Worm (Caenorhabditis elegans) whole organism, L1 larva: ENCODE data around the gene srw-97.

Experiments used
- C16A3.4 ChIP-seq: fragments of 150-350 bp; optimal IDR thresholded peaks from 2 replicates; lab custom pipeline; 2014; ENCODE audit warnings: missing biosample characterization, missing genetic modification characterization
- F16B12.6 ChIP-seq: fragments of 150-350 bp; optimal IDR thresholded peaks from 2 replicates; lab custom pipeline; 2014; ENCODE audit warnings: missing biosample characterization, missing genetic modification characterization
- ceh-82 ChIP-seq, 3 experiments: fragments of 150-350 bp in 1 of 3; sonication (generic microtip) in 2 of 3; optimal IDR thresholded peaks; 2 replicates each; lab custom pipeline; 2014 to 2017; ENCODE audit warnings: missing biosample characterization in 3 of 3, missing genetic modification characterization in 3 of 3
- dpl-1 ChIP-seq, 3 experiments: fragments of 150-350 bp in 2 of 3; sonication (generic microtip) in 1 of 3; optimal IDR thresholded peaks; 2 replicates each; lab custom pipeline; 2014 to 2017; ENCODE audit warnings: missing biosample characterization in 3 of 3, missing genetic modification characterization in 3 of 3, missing genetic modification reagents in 3 of 3
- efl-1 ChIP-seq, 4 experiments: fragments of 150-350 bp; optimal IDR thresholded peaks in 3 of 4; peaks in 1 of 4; 1 replicate in 1 of 4; 2 replicates in 3 of 4; lab custom pipeline; 2014; ENCODE audit warnings: missing biosample characterization in 2 of 4, missing genetic modification characterization in 2 of 4, missing genetic modification reagents in 2 of 4
- elt-2 ChIP-seq: sonication (generic microtip); optimal IDR thresholded peaks from 2 replicates; lab custom pipeline; 2016; ENCODE audit warnings: missing genetic modification characterization, mild to moderate bottlenecking, inconsistent platforms, missing compliant biosample characterization, missing genetic modification reagents
- ets-5 ChIP-seq: fragments of 200-800 bp; sonication (Bioruptor generic); IDR thresholded peaks from 2 replicates; pipeline ENCODE4 v1.3.6; 2022; ENCODE audit warnings: missing genetic modification characterization, missing compliant biosample characterization
- fos-1 ChIP-seq: fragments of 150-350 bp; optimal IDR thresholded peaks from 2 replicates; lab custom pipeline; 2014; ENCODE audit warnings: missing biosample characterization, missing genetic modification characterization
- hlh-17 ChIP-seq: fragments of 200-800 bp; sonication (Bioruptor generic); optimal IDR thresholded peaks from 2 replicates; lab custom pipeline; 2018; ENCODE audit warnings: missing genetic modification characterization, mild to moderate bottlenecking, missing compliant biosample characterization, moderate library complexity, borderline replicate concordance
- lin-14 ChIP-seq: fragments of 200-800 bp; sonication (Bioruptor generic); optimal IDR thresholded peaks from 2 replicates; lab custom pipeline; 2018; ENCODE audit warnings: mild to moderate bottlenecking, missing genetic modification characterization, moderate library complexity, missing compliant biosample characterization
- lin-35 ChIP-seq, 2 experiments: fragments of 150-350 bp; optimal IDR thresholded peaks; 2 replicates each; lab custom pipeline; 2014; ENCODE audit warnings: missing biosample characterization in 2 of 2, missing genetic modification characterization in 2 of 2, missing genetic modification reagents in 2 of 2
- lsy-2 ChIP-seq, 2 experiments: fragments of 150-350 bp; optimal IDR thresholded peaks; 2 replicates each; lab custom pipeline; 2014; ENCODE audit warnings: missing biosample characterization in 2 of 2, missing genetic modification characterization in 2 of 2
- mdl-1 ChIP-seq, 2 experiments: fragments of 150-350 bp; optimal IDR thresholded peaks; 2 replicates each; lab custom pipeline; 2014 to 2017; ENCODE audit warnings: missing biosample characterization in 2 of 2, missing genetic modification characterization in 2 of 2, inconsistent platforms in 1 of 2
- mep-1 ChIP-seq: fragments of 150-350 bp; optimal IDR thresholded peaks from 2 replicates; lab custom pipeline; 2014; ENCODE audit warnings: missing biosample characterization, missing genetic modification characterization
- nhr-12 ChIP-seq: sonication (generic microtip); optimal IDR thresholded peaks from 2 replicates; lab custom pipeline; 2017; ENCODE audit warnings: missing biosample characterization, missing genetic modification characterization
- nhr-20 ChIP-seq: sonication (generic microtip); optimal IDR thresholded peaks from 2 replicates; lab custom pipeline; 2016; ENCODE audit warnings: mild to moderate bottlenecking, missing genetic modification characterization, missing compliant biosample characterization
- nhr-237 ChIP-seq: fragments of 150-350 bp; optimal IDR thresholded peaks from 2 replicates; lab custom pipeline; 2014; ENCODE audit warnings: missing biosample characterization, missing genetic modification characterization
- nhr-76 ChIP-seq: sonication (generic microtip); optimal IDR thresholded peaks from 2 replicates; lab custom pipeline; 2017; ENCODE audit warnings: missing biosample characterization, missing genetic modification characterization
- nhr-84 ChIP-seq: sonication (generic microtip); optimal IDR thresholded peaks from 2 replicates; lab custom pipeline; 2017; ENCODE audit warnings: missing biosample characterization, missing genetic modification characterization
- nhr-85 ChIP-seq: sonication (generic microtip); peaks from one replicate; lab custom pipeline; 2016; ENCODE audit warnings: missing genetic modification characterization, inconsistent platforms, missing compliant biosample characterization
- nhr-90 ChIP-seq: sonication (generic microtip); optimal IDR thresholded peaks from 2 replicates; lab custom pipeline; 2016; ENCODE audit warnings: mild to moderate bottlenecking, missing genetic modification characterization, missing compliant biosample characterization; ENCODE audit not compliant: poor library complexity
- pax-3 ChIP-seq: fragments of 200-800 bp; sonication (Bioruptor generic); optimal IDR thresholded peaks from 2 replicates; lab custom pipeline; 2018; ENCODE audit warnings: mild to moderate bottlenecking, missing genetic modification characterization, moderate library complexity, missing compliant biosample characterization
- rnt-1 ChIP-seq: sonication (generic microtip); optimal IDR thresholded peaks from 2 replicates; lab custom pipeline; 2016; ENCODE audit warnings: mild to moderate bottlenecking, missing genetic modification characterization, moderate library complexity, missing compliant biosample characterization
- snpc-4 ChIP-seq: fragments of 150-350 bp; optimal IDR thresholded peaks from 2 replicates; lab custom pipeline; 2014; ENCODE audit warnings: missing biosample characterization, missing genetic modification characterization
- snu-23 ChIP-seq: sonication (generic microtip); optimal IDR thresholded peaks from 2 replicates; lab custom pipeline; 2016; ENCODE audit warnings: missing genetic modification characterization, missing compliant biosample characterization
- sox-4 ChIP-seq: sonication (generic microtip); optimal IDR thresholded peaks from 2 replicates; lab custom pipeline; 2016; ENCODE audit warnings: missing genetic modification characterization, missing compliant biosample characterization
- sup-37 ChIP-seq: fragments of 200-800 bp; sonication (Bioruptor generic); optimal IDR thresholded peaks from 2 replicates; lab custom pipeline; 2018; ENCODE audit warnings: mild to moderate bottlenecking, missing genetic modification characterization, missing compliant biosample characterization
- unc-86 ChIP-seq: sonication (generic microtip); optimal IDR thresholded peaks from 2 replicates; lab custom pipeline; 2016; ENCODE audit warnings: missing genetic modification characterization, missing compliant biosample characterization
- vab-15 ChIP-seq: sonication (generic microtip); optimal IDR thresholded peaks from 2 replicates; lab custom pipeline; 2017; ENCODE audit warnings: missing genotype, mild to moderate bottlenecking, missing genetic modification characterization, missing compliant biosample characterization
- xbp-1 ChIP-seq: sonication (generic microtip); optimal IDR thresholded peaks from 2 replicates; lab custom pipeline; 2016; ENCODE audit warnings: missing genetic modification characterization, missing compliant biosample characterization
- zag-1 ChIP-seq: fragments of 150-350 bp; optimal IDR thresholded peaks from 2 replicates; lab custom pipeline; 2014; ENCODE audit warnings: missing biosample characterization, missing genetic modification characterization
- zip-4 ChIP-seq: fragments of 200-800 bp; sonication (Bioruptor generic); optimal IDR thresholded peaks from 2 replicates; lab custom pipeline; 2018; ENCODE audit warnings: mild to moderate bottlenecking, missing genetic modification characterization, moderate library complexity, missing compliant biosample characterization
- ztf-4 ChIP-seq: fragments of 150-350 bp; optimal IDR thresholded peaks from 2 replicates; lab custom pipeline; 2014; ENCODE audit warnings: missing biosample characterization, missing genetic modification characterization

Gene srw-97

DNA sequence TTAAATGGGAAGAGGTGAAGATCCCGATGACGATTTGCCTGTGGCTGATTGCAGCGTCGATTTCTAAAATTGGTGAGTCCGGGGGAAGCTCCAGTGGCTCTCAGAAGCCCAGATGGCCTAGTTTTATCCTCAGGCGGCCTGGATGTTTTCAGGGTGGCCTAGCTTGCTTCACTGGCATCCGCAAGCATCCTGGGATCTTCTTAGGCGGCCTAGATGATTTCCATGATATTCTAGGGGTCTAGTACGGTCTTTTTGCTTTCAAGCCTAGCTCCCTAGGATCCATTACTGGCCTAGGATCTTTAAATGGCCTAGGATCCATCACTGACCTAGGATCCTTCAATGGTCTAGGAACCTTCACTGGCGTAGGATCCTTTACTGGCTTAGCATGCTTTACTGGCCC lies 2.2 kb upstream of the srw-97 start:
- TF ChIP-seq nhr-237 (tag; lab: Kevin White, UChicago) (no peak), xbp-1 (tag; lab: Kevin White, UChicago) (no peak), efl-1 (optimal IDR thresholded peaks at IDR 0.05; lab: Kevin White, UChicago) (no peak), efl-1 (GFP tag; optimal IDR thresholded peaks at IDR 0.05 in 1 of 2; lab: Kevin White, UChicago) (peak in 1 of 2 experiments; percentile 23), snpc-4 (tag; lab: Kevin White, UChicago) (no peak)

DNA sequence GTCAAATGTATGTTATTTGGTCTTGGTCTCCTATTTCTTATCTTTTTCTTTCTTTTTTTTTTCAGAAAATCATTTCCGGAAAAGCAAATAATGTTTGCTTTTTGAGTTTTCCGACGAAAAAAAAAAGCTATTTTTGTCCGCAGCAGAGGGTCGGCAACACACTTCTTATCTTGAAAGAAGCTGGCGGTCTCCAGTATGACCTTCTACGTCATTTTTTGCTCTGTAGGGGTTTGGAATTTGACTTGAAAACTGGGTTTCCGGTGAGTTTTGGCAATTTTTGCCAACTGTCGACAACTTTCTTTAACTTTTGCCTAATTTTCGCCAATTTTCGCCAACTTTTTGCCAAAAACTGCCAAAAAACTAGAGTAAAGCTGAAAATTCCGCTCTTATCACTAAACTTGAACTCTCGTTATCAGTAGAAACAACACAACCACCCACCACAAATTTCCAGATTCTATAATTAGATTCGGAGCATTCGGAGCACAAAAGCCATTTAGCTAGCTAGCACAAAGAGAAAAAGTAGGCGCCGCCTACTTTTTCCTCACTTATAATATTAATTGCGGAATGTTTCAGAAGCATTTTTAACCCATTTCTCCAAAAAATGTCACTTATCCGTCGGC lies 1.6 kb upstream of the srw-97 start, which contains the start of gene nhx-6:
nhx-6 (plus strand) TSS at position 570 of the 620 bp plus-strand sequence.
- TF ChIP-seq elt-2 (tag; lab: Kevin White, UChicago), result peak; percentile 77
- no peak for TF ChIP-seq nhr-20 (tag; lab: Kevin White, UChicago)

DNA sequence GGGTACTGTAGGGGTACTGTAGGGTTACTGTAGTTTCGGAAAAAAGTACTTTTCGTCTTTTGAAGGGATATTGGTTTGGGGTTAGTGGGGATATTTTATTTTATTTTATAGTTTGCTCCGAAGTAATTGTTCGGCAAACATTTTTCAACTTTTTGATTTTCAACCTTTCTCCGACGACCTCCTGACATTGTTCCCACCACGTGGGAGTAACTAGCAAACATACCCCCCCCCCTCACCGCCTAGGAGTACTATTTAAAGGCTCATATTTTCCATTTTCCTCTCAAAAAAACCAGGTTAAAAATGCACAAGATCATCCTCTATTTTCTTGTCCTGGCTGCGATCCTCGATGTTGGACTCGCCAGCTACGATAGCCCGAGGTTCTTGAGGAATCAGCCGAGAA lies 2.8 kb downstream of the srw-97 start, which contains the start of gene srlf-29:
srlf-29 (plus strand) TSS at position 301 of the 400 bp plus-strand sequence.
- TF ChIP-seq sup-37 (GFP tag; lab: Kevin White, UChicago) (no peak), snu-23 (GFP tag; lab: Kevin White, UChicago) (no peak), nhr-12 (tag; lab: Kevin White, UChicago) (no peak), zip-4 (no peak), ets-5 (GFP tag; lab: Robert Waterston, UW) (no peak), nhr-90 (tag; lab: Kevin White, UChicago) (no peak), zag-1 (no peak), ztf-4 (tag; lab: Kevin White, UChicago) (no peak), hlh-17 (no peak), dpl-1 (GFP tag; optimal IDR thresholded peaks at IDR 0.05; lab: Kevin White, UChicago) (no peak), nhr-84 (tag; lab: Kevin White, UChicago) (no peak), C16A3.4 (tag; lab: Kevin White, UChicago) (no peak), pax-3 (no peak)
- TF ChIP-seq, all 84 proteins: peak for 0

DNA sequence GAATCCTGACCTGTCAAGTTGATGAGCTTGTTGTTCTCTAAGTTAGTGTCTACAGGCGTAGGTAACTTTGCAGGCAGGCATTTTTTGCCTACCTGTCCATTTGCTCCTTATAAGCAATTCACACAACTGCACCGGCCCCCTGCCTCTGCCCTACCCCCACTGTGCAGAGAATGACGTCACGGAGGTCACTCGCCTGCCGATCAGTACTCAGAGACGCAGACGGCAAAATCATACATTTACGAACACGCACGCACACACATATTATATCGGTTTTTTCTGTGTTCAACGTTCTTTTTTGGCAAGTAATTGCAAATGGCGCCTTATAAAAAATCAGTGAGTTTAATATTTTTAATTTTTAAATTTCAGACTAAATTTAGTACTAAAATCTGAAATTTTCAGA lies 5.3 kb downstream of the srw-97 start, which contains the start of gene duxl-1:
duxl-1 (plus strand) TSS at position 184 of the 400 bp plus-strand sequence.
- peak; percentile 13 for TF ChIP-seq nhr-20 (tag; lab: Kevin White, UChicago)
- TF ChIP-seq nhr-84 (tag; lab: Kevin White, UChicago), result no peak
- TF ChIP-seq rnt-1 (tag; lab: Kevin White, UChicago), result peak; percentile 24
- TF ChIP-seq nhr-76 (tag; lab: Kevin White, UChicago), result no peak
- TF ChIP-seq efl-1 (optimal IDR thresholded peaks at IDR 0.05; lab: Kevin White, UChicago), result peak in 1 of 2 experiments; percentile 37
- peak in 1 of 2 experiments; percentile 2 for TF ChIP-seq efl-1 (GFP tag; optimal IDR thresholded peaks at IDR 0.05 in 1 of 2; lab: Kevin White, UChicago)
- no peak for TF ChIP-seq sox-4 (tag; lab: Kevin White, UChicago)
- TF ChIP-seq mdl-1 (tag; optimal IDR thresholded peaks at IDR 0.05; lab: Kevin White, UChicago), result peak in 1 of 2 experiments; percentile 12
- TF ChIP-seq F16B12.6 (tag; lab: Kevin White, UChicago), result no peak
- TF ChIP-seq ceh-82 (tag; optimal IDR thresholded peaks at IDR 0.05; lab: Kevin White, UChicago), result peak in 1 of 3 experiments; percentile 9
- peak; percentile 3 for TF ChIP-seq elt-2 (tag; lab: Kevin White, UChicago)
- TF ChIP-seq unc-86 (tag; lab: Kevin White, UChicago), result no peak
- peak; percentile 18 for TF ChIP-seq mep-1 (tag; lab: Kevin White, UChicago)
- peak; percentile 21 for TF ChIP-seq nhr-90 (tag; lab: Kevin White, UChicago)
- peak in 2 of 3 experiments; percentile 7 to 15 for TF ChIP-seq dpl-1 (GFP tag; optimal IDR thresholded peaks at IDR 0.05; lab: Kevin White, UChicago)
- TF ChIP-seq vab-15 (tag; lab: Kevin White, UChicago), result no peak
- TF ChIP-seq lin-35 (GFP tag; optimal IDR thresholded peaks at IDR 0.05; lab: Kevin White, UChicago), result peak in 1 of 2 experiments; percentile 44
- peak; percentile 7 for TF ChIP-seq nhr-85 (tag; lab: Kevin White, UChicago)
- no peak for TF ChIP-seq fos-1 (tag; lab: Kevin White, UChicago)
- TF ChIP-seq lsy-2 (tag; optimal IDR thresholded peaks at IDR 0.05; lab: Kevin White, UChicago), result peak in 1 of 2 experiments; percentile 38
- TF ChIP-seq lin-14 (GFP tag; lab: Kevin White, UChicago), result peak; percentile 63
